Fruit fly (Drosophila melanogaster) whole organism, wandering third instar larva: ENCODE data around the gene CG5902.
A peak's percentile ranks its signal among the peaks of the same experiment; 100 is the strongest.

Source experiments
- CG32264 ChIP-seq: fragments of 200-800 bp; sonication (Bioruptor generic); optimal IDR thresholded peaks from 2 replicates; lab custom pipeline; 2016; ENCODE audit warnings: missing biosample characterization, missing genetic modification characterization
- CG9705 ChIP-seq: fragments of 200-800 bp; sonication (Bioruptor generic); optimal IDR thresholded peaks from 2 replicates; lab custom pipeline; 2018; ENCODE audit warnings: missing biosample characterization, mild to moderate bottlenecking, missing genetic modification characterization
- CrebA ChIP-seq: fragments of 200-800 bp; sonication (Bioruptor generic); optimal IDR thresholded peaks from 2 replicates; lab custom pipeline; 2016; ENCODE audit warnings: missing biosample characterization, mild to moderate bottlenecking, missing genetic modification characterization, borderline replicate concordance
- Dfd ChIP-seq: fragments of >200 bp; optimal IDR thresholded peaks from 2 replicates; lab custom pipeline; 2017; ENCODE audit warnings: missing biosample characterization, missing genetic modification characterization
- Dif ChIP-seq: fragments of 200-275, 200-300 bp; sonication (Bioruptor generic); optimal IDR thresholded peaks from 2 replicates; lab custom pipeline; 2018; ENCODE audit warnings: missing biosample characterization, missing genetic modification characterization; ENCODE audit not compliant: partially characterized antibody
- GATAd ChIP-seq: sonication (Bioruptor generic); optimal IDR thresholded peaks from 2 replicates; lab custom pipeline; 2016; ENCODE audit warnings: missing biosample characterization, missing genetic modification characterization
- HLH106 ChIP-seq: fragments of 200-800 bp; optimal IDR thresholded peaks from 3 replicates; lab custom pipeline; 2019; ENCODE audit warnings: missing biosample characterization, mild to moderate bottlenecking, missing genetic modification characterization, moderate library complexity
- Hnf4 ChIP-seq: fragments of 200-800 bp; sonication (Bioruptor generic); optimal IDR thresholded peaks from 2 replicates; lab custom pipeline; 2016; ENCODE audit warnings: missing biosample characterization, mild to moderate bottlenecking, missing genetic modification characterization
- Hr78 ChIP-seq: fragments of >200 bp; optimal IDR thresholded peaks from 2 replicates; lab custom pipeline; 2017; ENCODE audit warnings: missing biosample characterization, missing genetic modification characterization
- Hr83 ChIP-seq: fragments of 200-300 bp; sonication (Bioruptor generic); optimal IDR thresholded peaks from 2 replicates; lab custom pipeline; 2016; ENCODE audit warnings: missing biosample characterization, mild to moderate bottlenecking, missing genetic modification characterization, moderate library complexity; ENCODE audit not compliant: poor library complexity, severe bottlenecking
- Jra ChIP-seq: sonication (Bioruptor generic); optimal IDR thresholded peaks from 2 replicates; lab custom pipeline; 2016; ENCODE audit warnings: missing biosample characterization, missing genetic modification characterization
- Mio ChIP-seq: sonication (Bioruptor generic); optimal IDR thresholded peaks from 2 replicates; lab custom pipeline; 2016; ENCODE audit warnings: missing biosample characterization, missing genetic modification characterization
- OdsH ChIP-seq: fragments of 200-800 bp; sonication (Bioruptor generic); optimal IDR thresholded peaks from 2 replicates; lab custom pipeline; 2016; ENCODE audit warnings: missing biosample characterization, mild to moderate bottlenecking, missing genetic modification characterization
- Rel ChIP-seq, 2 experiments: fragments of 200-800 bp; sonication (Bioruptor generic) in 1 of 2; optimal IDR thresholded peaks; 2 replicates in 1 of 2; 3 replicates in 1 of 2; lab custom pipeline; 2016 to 2019; ENCODE audit warnings: mild to moderate bottlenecking in 2 of 2, missing biosample characterization in 2 of 2, missing genetic modification characterization in 2 of 2, moderate library complexity in 1 of 2
- Sp1 ChIP-seq: fragments of 200-800 bp; sonication (Bioruptor generic); optimal IDR thresholded peaks from 3 replicates; lab custom pipeline; 2019; ENCODE audit warnings: missing biosample characterization, mild to moderate bottlenecking, missing genetic modification characterization, moderate library complexity
- Vsx2 ChIP-seq: fragments of 200-300, 225-300 bp; sonication (Bioruptor generic); optimal IDR thresholded peaks from 2 replicates; lab custom pipeline; 2018; ENCODE audit warnings: missing biosample characterization, missing genetic modification characterization; ENCODE audit not compliant: partially characterized antibody
- br ChIP-seq: fragments of 200-800 bp; sonication (Bioruptor generic); optimal IDR thresholded peaks from 2 replicates; lab custom pipeline; 2016; ENCODE audit warnings: missing biosample characterization, missing genetic modification characterization
- brk ChIP-seq: fragments of 200-800 bp; sonication (Bioruptor generic); optimal IDR thresholded peaks from 2 replicates; lab custom pipeline; 2016; ENCODE audit warnings: missing biosample characterization, mild to moderate bottlenecking, missing genetic modification characterization
- dl ChIP-seq, 2 experiments: fragments of 175-275, 200-275 bp in 1 of 2; fragments of 200-275 bp in 1 of 2; sonication (Bioruptor generic); optimal IDR thresholded peaks; lab custom pipeline; 2018; ENCODE audit warnings: mild to moderate bottlenecking in 2 of 2, missing biosample characterization in 2 of 2, missing genetic modification characterization in 2 of 2, moderate library complexity in 2 of 2; ENCODE audit not compliant: partially characterized antibody in 2 of 2, insufficient read depth in 1 of 2
- dmrt93B ChIP-seq: fragments of 200-800 bp; sonication (Bioruptor generic); optimal IDR thresholded peaks from 2 replicates; lab custom pipeline; 2018; ENCODE audit warnings: missing biosample characterization, mild to moderate bottlenecking, missing genetic modification characterization
- dsf ChIP-seq: sonication (Bioruptor generic); optimal IDR thresholded peaks from 2 replicates; lab custom pipeline; 2016; ENCODE audit warnings: missing biosample characterization, missing genetic modification characterization, borderline replicate concordance
- ey ChIP-seq: fragments of 200-800 bp; sonication (Bioruptor generic); optimal IDR thresholded peaks from 2 replicates; lab custom pipeline; 2016; ENCODE audit warnings: missing biosample characterization, missing genetic modification characterization
- foxo ChIP-seq, 2 experiments: fragments of 200-800 bp; sonication (Bioruptor generic); optimal IDR thresholded peaks; 2 replicates in 1 of 2; 3 replicates in 1 of 2; lab custom pipeline; 2016 to 2017; ENCODE audit warnings: missing biosample characterization in 2 of 2, missing genetic modification characterization in 2 of 2
- fru ChIP-seq: fragments of 200-800 bp; sonication (Bioruptor generic); optimal IDR thresholded peaks from 3 replicates; lab custom pipeline; 2016; ENCODE audit warnings: missing biosample characterization, mild to moderate bottlenecking, missing genetic modification characterization
- h ChIP-seq: fragments of 200-800 bp; sonication (Bioruptor generic); optimal IDR thresholded peaks from 3 replicates; lab custom pipeline; 2016; ENCODE audit warnings: missing biosample characterization, mild to moderate bottlenecking, missing genetic modification characterization
- jim ChIP-seq: fragments of 175-275, 200-325 bp; sonication (Bioruptor generic); optimal IDR thresholded peaks from 2 replicates; lab custom pipeline; 2016; ENCODE audit warnings: missing biosample characterization, mild to moderate bottlenecking, missing genetic modification characterization
- psq ChIP-seq: fragments of 200-800 bp; sonication (Bioruptor generic); optimal IDR thresholded peaks from 3 replicates; lab custom pipeline; 2017; ENCODE audit warnings: missing biosample characterization, mild to moderate bottlenecking, missing genetic modification characterization, moderate library complexity
- rgr ChIP-seq: fragments of 200-800 bp; sonication (Bioruptor generic); optimal IDR thresholded peaks from 3 replicates; lab custom pipeline; 2016; ENCODE audit warnings: missing biosample characterization, mild to moderate bottlenecking, missing genetic modification characterization
- sage ChIP-seq: fragments of 200-800 bp; sonication (Bioruptor generic); optimal IDR thresholded peaks from 2 replicates; lab custom pipeline; 2016; ENCODE audit warnings: missing biosample characterization, mild to moderate bottlenecking, missing genetic modification characterization
- sv ChIP-seq: fragments of 200-800 bp; sonication (Bioruptor generic); optimal IDR thresholded peaks from 3 replicates; lab custom pipeline; 2016; ENCODE audit warnings: missing biosample characterization, missing genetic modification characterization
- usp ChIP-seq: fragments of >200 bp; optimal IDR thresholded peaks from 2 replicates; lab custom pipeline; 2017; ENCODE audit warnings: missing biosample characterization, missing genetic modification characterization
- woc ChIP-seq: sonication (Bioruptor generic); optimal IDR thresholded peaks from 2 replicates; lab custom pipeline; 2016; ENCODE audit warnings: missing biosample characterization, mild to moderate bottlenecking, missing genetic modification characterization

CG5902 gene

dm6 chr3R:23947002-23947401 lies 39.4 kb upstream of the CG5902 start:
- TF ChIP-seq dmrt93B (GFP tag; lab: Kevin White, UChicago) (no peak), dl (GFP tag; optimal IDR thresholded peaks at IDR 0.05; lab: Kevin White, UChicago; ENCODE audit: insufficient read depth in 1 of 2, partially characterized antibody in 2 of 2) (no peak), psq (GFP tag; lab: Kevin White, UChicago) (no peak), Sp1 (GFP tag; lab: Kevin White, UChicago) (no peak)

DNA sequence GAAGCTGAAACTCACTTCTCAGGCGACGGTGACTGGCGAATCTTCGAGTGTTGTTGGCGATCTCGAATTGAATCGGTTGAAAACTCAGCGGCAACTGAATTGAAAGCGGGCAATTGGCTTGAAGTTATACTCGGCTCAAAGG lies 38.2 kb upstream of the CG5902 start, which contains the start of gene CG12268:
Gene CG12268, minus strand, starts transcription at position 101 of the 142 bp plus-strand sequence.
- TF ChIP-seq Hr78 (GFP tag; lab: Kevin White, UChicago): no peak
- TF ChIP-seq Dif (GFP tag; lab: Kevin White, UChicago): no peak
- no peak for TF ChIP-seq woc
- no peak for TF ChIP-seq Sp1 (GFP tag; lab: Kevin White, UChicago)
- TF ChIP-seq ey (GFP tag; lab: Kevin White, UChicago): no peak
- no peak for TF ChIP-seq Jra (GFP tag; lab: Kevin White, UChicago)
- TF ChIP-seq usp (GFP tag; lab: Kevin White, UChicago): no peak
- TF ChIP-seq Dfd: no peak
- no peak for TF ChIP-seq GATAd (GFP tag; lab: Kevin White, UChicago)
- TF ChIP-seq br (GFP tag; lab: Kevin White, UChicago): no peak
- TF ChIP-seq fru (GFP tag; lab: Kevin White, UChicago): no peak
- TF ChIP-seq CrebA (GFP tag; lab: Kevin White, UChicago): no peak
- no peak for TF ChIP-seq rgr (GFP tag; lab: Kevin White, UChicago)
- no peak for TF ChIP-seq sage (GFP tag; lab: Kevin White, UChicago)
- TF ChIP-seq Vsx2 (GFP tag; lab: Kevin White, UChicago): no peak
- no peak for TF ChIP-seq dmrt93B (GFP tag; lab: Kevin White, UChicago)
- TF ChIP-seq OdsH (GFP tag; lab: Kevin White, UChicago): no peak
- TF ChIP-seq HLH106 (tag; lab: Kevin White, UChicago): no peak
- no peak for TF ChIP-seq Rel (GFP tag; optimal IDR thresholded peaks at IDR 0.05; lab: Kevin White, UChicago)
- no peak for TF ChIP-seq Rel (tag; optimal IDR thresholded peaks at IDR 0.05; lab: Kevin White, UChicago)
- TF ChIP-seq foxo (GFP tag; optimal IDR thresholded peaks at IDR 0.05; lab: Kevin White, UChicago): no peak

- TF ChIP-seq GATAd (GFP tag; lab: Kevin White, UChicago): no peak
- peak; percentile 17 for TF ChIP-seq Mio
- TF ChIP-seq woc: peak; percentile 96
- peak; percentile 91 for TF ChIP-seq br (GFP tag; lab: Kevin White, UChicago)
- TF ChIP-seq usp (GFP tag; lab: Kevin White, UChicago): no peak
- peak in 1 of 2 experiments; percentile 37 for TF ChIP-seq dl (GFP tag; optimal IDR thresholded peaks at IDR 0.05; lab: Kevin White, UChicago; ENCODE audit: insufficient read depth in 1 of 2, partially characterized antibody in 2 of 2)
- TF ChIP-seq Hr78 (GFP tag; lab: Kevin White, UChicago): no peak
- peak; percentile 86 for TF ChIP-seq dmrt93B (GFP tag; lab: Kevin White, UChicago)
- TF ChIP-seq OdsH (GFP tag; lab: Kevin White, UChicago): peak; percentile 93
- TF ChIP-seq CG32264 (GFP tag; lab: Kevin White, UChicago): peak; percentile 82
- TF ChIP-seq sv (GFP tag; lab: Kevin White, UChicago): no peak
- peak; percentile 89 for TF ChIP-seq Rel (GFP tag; optimal IDR thresholded peaks at IDR 0.05; lab: Kevin White, UChicago)
- peak; percentile 94 for TF ChIP-seq Rel (tag; optimal IDR thresholded peaks at IDR 0.05; lab: Kevin White, UChicago)
- TF ChIP-seq brk (GFP tag; lab: Kevin White, UChicago): peak; percentile 77
- TF ChIP-seq Vsx2 (GFP tag; lab: Kevin White, UChicago): peak; percentile 66
- peak; percentile 95 for TF ChIP-seq ey (GFP tag; lab: Kevin White, UChicago)
- peak; percentile 86 for TF ChIP-seq psq (GFP tag; lab: Kevin White, UChicago)
- TF ChIP-seq Jra (GFP tag; lab: Kevin White, UChicago): peak; percentile 84
- peak; percentile 96 for TF ChIP-seq Sp1 (GFP tag; lab: Kevin White, UChicago)
- no peak for TF ChIP-seq Dfd
- TF ChIP-seq CG9705 (GFP tag; lab: Kevin White, UChicago): peak; percentile 90
- TF ChIP-seq jim (GFP tag; lab: Kevin White, UChicago): no peak
- TF ChIP-seq Hnf4 (GFP tag; lab: Kevin White, UChicago): peak; percentile 85
- TF ChIP-seq Hr83 (GFP tag; lab: Kevin White, UChicago): no peak
- TF ChIP-seq Dif (GFP tag; lab: Kevin White, UChicago): peak; percentile 15
- no peak for TF ChIP-seq CrebA (GFP tag; lab: Kevin White, UChicago)
- TF ChIP-seq sage (GFP tag; lab: Kevin White, UChicago): peak; percentile 85
- peak; percentile 50 for TF ChIP-seq dsf (GFP tag; lab: Kevin White, UChicago)
- peak; percentile 92 for TF ChIP-seq h (GFP tag; lab: Kevin White, UChicago)
- TF ChIP-seq foxo (GFP tag; optimal IDR thresholded peaks at IDR 0.05; lab: Kevin White, UChicago): peak; percentile 75 to 94
- peak; percentile 88 for TF ChIP-seq rgr (GFP tag; lab: Kevin White, UChicago)
- peak; percentile 94 for TF ChIP-seq fru (GFP tag; lab: Kevin White, UChicago)
- TF ChIP-seq HLH106 (tag; lab: Kevin White, UChicago): peak; percentile 96
Measured at dm6 chr3R:23948466-23949413, 37.7 kb upstream of the CG5902 start.
